Fruit fly (Drosophila melanogaster) whole organism: ENCODE measurements around the gene Dlc90F.

Experiments used
- CG8478 ChIP-seq: fragments of >200 bp; optimal IDR thresholded peaks from 2 replicates; lab custom pipeline; 2018; ENCODE audit warnings: inconsistent platforms
- Dll ChIP-seq: fragments of >200 bp; optimal IDR thresholded peaks from 2 replicates; lab custom pipeline; 2017
- usp ChIP-seq: fragments of >200 bp; optimal IDR thresholded peaks from 2 replicates; lab custom pipeline; 2017; ENCODE audit warnings: missing biosample characterization, missing genetic modification characterization, mixed read lengths

- no peak for TF ChIP-seq usp (GFP tag; lab: Kevin White, UChicago)
- no peak for TF ChIP-seq CG8478 (lab: Kevin White, UChicago)
- no peak for TF ChIP-seq Dll (lab: Kevin White, UChicago)
These were observed 1.4 kb upstream of the Dlc90F start for dm6 chr3R:18297444-18298297.
